Worm (Caenorhabditis elegans) whole organism, late embryonic: Measurements from ENCODE around the gene F22F1.2.

Source experiments
- C08G9.2 ChIP-seq: sonication (generic microtip); optimal IDR thresholded peaks from 2 replicates; lab custom pipeline; 2016; ENCODE audit warnings: mild to moderate bottlenecking, missing genetic modification characterization, moderate library complexity, missing compliant biosample characterization
- K02D7.2 ChIP-seq: sonication (generic microtip); optimal IDR thresholded peaks from 2 replicates; lab custom pipeline; 2017; ENCODE audit warnings: mild to moderate bottlenecking, missing genetic modification characterization, missing compliant biosample characterization
- K09A11.1 ChIP-seq: sonication (generic microtip); optimal IDR thresholded peaks from 2 replicates; lab custom pipeline; 2017; ENCODE audit warnings: antibody characterized with exemption, mild to moderate bottlenecking, missing genetic modification characterization, missing compliant biosample characterization; ENCODE audit not compliant: insufficient read depth
- T23F11.4 ChIP-seq: fragments of 200-800 bp; sonication (Bioruptor generic); optimal IDR thresholded peaks from 2 replicates; lab custom pipeline; 2018; ENCODE audit warnings: mild to moderate bottlenecking, missing genetic modification characterization, missing compliant biosample characterization
- Y22D7AL.16 ChIP-seq: sonication (generic microtip); optimal IDR thresholded peaks from 2 replicates; lab custom pipeline; 2016; ENCODE audit warnings: missing genetic modification characterization, missing compliant biosample characterization
- ahr-1 ChIP-seq: sonication (generic microtip); optimal IDR thresholded peaks from 2 replicates; lab custom pipeline; 2016; ENCODE audit warnings: missing genetic modification characterization, missing compliant biosample characterization
- ama-1 ChIP-seq: fragments of 150-350 bp; optimal IDR thresholded peaks from 2 replicates; lab custom pipeline; 2014
- ceh-14 ChIP-seq: sonication (generic microtip); optimal IDR thresholded peaks from 2 replicates; lab custom pipeline; 2016; ENCODE audit warnings: missing genotype, missing genetic modification characterization, missing compliant biosample characterization
- ceh-18 ChIP-seq: sonication (generic microtip); optimal IDR thresholded peaks from 2 replicates; lab custom pipeline; 2016; ENCODE audit warnings: missing genetic modification characterization, missing compliant biosample characterization
- ceh-19 ChIP-seq: fragments of 200-800 bp; sonication (Bioruptor generic); optimal IDR thresholded peaks from 2 replicates; lab custom pipeline; 2018; ENCODE audit warnings: mild to moderate bottlenecking, missing genetic modification characterization, missing compliant biosample characterization
- ceh-2 ChIP-seq: sonication (generic microtip); optimal IDR thresholded peaks from 2 replicates; lab custom pipeline; 2016; ENCODE audit warnings: missing genotype, missing genetic modification characterization, missing compliant biosample characterization
- ceh-22 ChIP-seq: sonication (generic microtip); optimal IDR thresholded peaks from 2 replicates; lab custom pipeline; 2017; ENCODE audit warnings: missing biosample characterization, missing genetic modification characterization
- ceh-24 ChIP-seq: sonication (generic microtip); optimal IDR thresholded peaks from 2 replicates; lab custom pipeline; 2016; ENCODE audit warnings: mild to moderate bottlenecking, missing genetic modification characterization, missing compliant biosample characterization
- ceh-31 ChIP-seq: sonication (generic microtip); optimal IDR thresholded peaks from 2 replicates; lab custom pipeline; 2016; ENCODE audit warnings: missing genetic modification characterization, missing compliant biosample characterization
- ceh-34 ChIP-seq: sonication (generic microtip); optimal IDR thresholded peaks from 2 replicates; lab custom pipeline; 2016; ENCODE audit warnings: mild to moderate bottlenecking, missing genetic modification characterization, missing compliant biosample characterization
- ceh-45 ChIP-seq: fragments of 200-800 bp; sonication (Bioruptor generic); IDR thresholded peaks from 2 replicates; pipeline ENCODE4 v1.3.6; 2022; ENCODE audit warnings: missing genetic modification reagents, missing genetic modification characterization, missing compliant biosample characterization
- ceh-6 ChIP-seq: fragments of 200-800 bp; sonication (Bioruptor generic); optimal IDR thresholded peaks from 2 replicates; lab custom pipeline; 2018; ENCODE audit warnings: mild to moderate bottlenecking, missing genetic modification characterization, missing compliant biosample characterization
- ceh-9 ChIP-seq: sonication (generic microtip); optimal IDR thresholded peaks from 2 replicates; lab custom pipeline; 2016; ENCODE audit warnings: mild to moderate bottlenecking, missing genetic modification characterization, inconsistent platforms, missing compliant biosample characterization
- che-1 ChIP-seq: sonication (generic microtip); optimal IDR thresholded peaks from 2 replicates; lab custom pipeline; 2016; ENCODE audit warnings: mild to moderate bottlenecking, missing genetic modification characterization, missing compliant biosample characterization
- dmd-4 ChIP-seq: sonication (generic microtip); optimal IDR thresholded peaks from 2 replicates; lab custom pipeline; 2016; ENCODE audit warnings: borderline replicate concordance, missing genetic modification characterization, missing compliant biosample characterization
- dve-1 ChIP-seq: sonication (generic microtip); optimal IDR thresholded peaks from 2 replicates; lab custom pipeline; 2017; ENCODE audit warnings: antibody characterized with exemption, mild to moderate bottlenecking, missing genetic modification characterization, missing compliant biosample characterization
- elt-2 ChIP-seq: sonication (generic microtip); optimal IDR thresholded peaks from 2 replicates; lab custom pipeline; 2016; ENCODE audit warnings: missing genetic modification reagents, missing genetic modification characterization, missing compliant biosample characterization
- elt-4 ChIP-seq: sonication (generic microtip); optimal IDR thresholded peaks from 2 replicates; lab custom pipeline; 2016; ENCODE audit warnings: missing genetic modification characterization, missing compliant biosample characterization
- ets-4 ChIP-seq: sonication (generic microtip); optimal IDR thresholded peaks from 2 replicates; lab custom pipeline; 2016; ENCODE audit warnings: missing genetic modification characterization, missing compliant biosample characterization
- eyg-1 ChIP-seq: sonication (generic microtip); optimal IDR thresholded peaks from 2 replicates; lab custom pipeline; 2016; ENCODE audit warnings: missing genotype, missing genetic modification characterization, missing compliant biosample characterization
- fax-1 ChIP-seq: sonication (generic microtip); optimal IDR thresholded peaks from 2 replicates; lab custom pipeline; 2016; ENCODE audit warnings: missing genotype, missing genetic modification characterization, missing compliant biosample characterization
- gmeb-2 ChIP-seq: sonication (generic microtip); optimal IDR thresholded peaks from 2 replicates; lab custom pipeline; 2016; ENCODE audit warnings: missing genetic modification characterization, inconsistent platforms, missing compliant biosample characterization
- hlh-15 ChIP-seq: sonication (generic microtip); optimal IDR thresholded peaks from 2 replicates; lab custom pipeline; 2016; ENCODE audit warnings: missing genetic modification characterization, missing compliant biosample characterization
- hlh-6 ChIP-seq: sonication (generic microtip); optimal IDR thresholded peaks from 2 replicates; lab custom pipeline; 2016; ENCODE audit warnings: missing genotype, missing genetic modification characterization, missing compliant biosample characterization
- hlh-8 ChIP-seq: sonication (generic microtip); optimal IDR thresholded peaks from 2 replicates; lab custom pipeline; 2016; ENCODE audit warnings: missing genotype, missing genetic modification characterization, missing compliant biosample characterization
- lim-6 ChIP-seq: sonication (generic microtip); optimal IDR thresholded peaks from 2 replicates; lab custom pipeline; 2016; ENCODE audit warnings: missing genetic modification characterization, missing compliant biosample characterization
- lin-11 ChIP-seq: fragments of 200-800 bp; sonication (Bioruptor generic); optimal IDR thresholded peaks from 2 replicates; lab custom pipeline; 2018; ENCODE audit warnings: mild to moderate bottlenecking, missing genetic modification characterization, missing compliant biosample characterization
- mec-3 ChIP-seq: sonication (generic microtip); optimal IDR thresholded peaks from 2 replicates; lab custom pipeline; 2016; ENCODE audit warnings: borderline replicate concordance, missing genetic modification characterization, missing compliant biosample characterization
- nhr-11 ChIP-seq: fragments of 150-350 bp; optimal IDR thresholded peaks from 2 replicates; lab custom pipeline; 2014; ENCODE audit warnings: missing biosample characterization, missing genetic modification characterization
- nhr-232 ChIP-seq: sonication (generic microtip); optimal IDR thresholded peaks from 2 replicates; lab custom pipeline; 2016; ENCODE audit warnings: missing genetic modification characterization, missing compliant biosample characterization
- odd-2 ChIP-seq: sonication (generic microtip); optimal IDR thresholded peaks from 2 replicates; lab custom pipeline; 2017; ENCODE audit warnings: antibody characterized with exemption, mild to moderate bottlenecking, missing genetic modification characterization, missing compliant biosample characterization
- pat-9 ChIP-seq: fragments of 200-800 bp; sonication (Bioruptor generic); optimal IDR thresholded peaks from 2 replicates; lab custom pipeline; 2018; ENCODE audit warnings: mild to moderate bottlenecking, missing genetic modification characterization, moderate library complexity, missing compliant biosample characterization
- pax-1 ChIP-seq: fragments of 150-350 bp; optimal IDR thresholded peaks from 2 replicates; lab custom pipeline; 2014; ENCODE audit warnings: missing biosample characterization, missing genetic modification characterization
- pha-2 ChIP-seq: sonication (generic microtip); optimal IDR thresholded peaks from 2 replicates; lab custom pipeline; 2017; ENCODE audit warnings: mild to moderate bottlenecking, missing genetic modification characterization, missing compliant biosample characterization
- pros-1 ChIP-seq: fragments of 150-350 bp; optimal IDR thresholded peaks from 2 replicates; lab custom pipeline; 2014; ENCODE audit warnings: missing biosample characterization, missing genetic modification reagents, missing genetic modification characterization
- sdc-2 ChIP-seq: sonication (generic microtip); optimal IDR thresholded peaks from 2 replicates; lab custom pipeline; 2016; ENCODE audit warnings: missing genotype, missing genetic modification characterization, missing compliant biosample characterization
- sox-2 ChIP-seq: fragments of 200-800 bp; sonication (Bioruptor generic); IDR thresholded peaks from 2 replicates; pipeline ENCODE4 v1.3.6; 2022; ENCODE audit warnings: missing genetic modification reagents, missing genetic modification characterization, missing compliant biosample characterization
- tbx-2 ChIP-seq: sonication (generic microtip); optimal IDR thresholded peaks from 2 replicates; lab custom pipeline; 2016; ENCODE audit warnings: missing genetic modification characterization, missing compliant biosample characterization
- ttx-3 ChIP-seq: sonication (generic microtip); optimal IDR thresholded peaks from 2 replicates; lab custom pipeline; 2016; ENCODE audit warnings: missing genetic modification reagents, missing genetic modification characterization, missing compliant biosample characterization
- unc-55 ChIP-seq: sonication (generic microtip); optimal IDR thresholded peaks from 2 replicates; lab custom pipeline; 2017; ENCODE audit warnings: missing biosample characterization, missing genetic modification reagents, missing genetic modification characterization
- zip-5 ChIP-seq: sonication (generic microtip); optimal IDR thresholded peaks from 2 replicates; lab custom pipeline; 2016; ENCODE audit warnings: missing genetic modification characterization, missing compliant biosample characterization
- ztf-16 ChIP-seq: sonication (generic microtip); optimal IDR thresholded peaks from 2 replicates; lab custom pipeline; 2017; ENCODE audit warnings: missing genetic modification characterization, missing compliant biosample characterization

F22F1.2 gene

DNA sequence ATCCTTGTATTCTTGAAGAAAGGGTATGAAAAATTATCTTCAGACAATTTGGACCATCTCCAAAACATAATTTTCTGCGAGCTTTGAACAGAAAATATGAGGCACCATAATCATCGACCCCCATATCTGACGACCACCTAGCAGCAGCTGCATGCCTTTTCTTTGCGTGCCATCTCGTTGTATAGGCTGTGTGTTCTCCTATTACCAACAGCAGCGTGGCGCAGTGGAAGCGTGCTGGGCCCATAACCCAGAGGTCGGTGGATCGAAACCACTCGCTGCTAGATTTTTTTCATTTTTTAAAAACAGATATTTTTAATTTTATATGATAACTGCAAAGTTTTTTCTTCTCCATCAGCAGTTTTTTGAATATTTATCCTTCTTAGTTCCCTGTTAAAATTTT is 5.4 kb upstream of the F22F1.2 start (continued):
- TF ChIP-seq K02D7.2 (tag; lab: Kevin White, UChicago) (peak; percentile 73), C08G9.2 (tag; lab: Kevin White, UChicago) (peak; percentile 55), ztf-16 (tag; lab: Kevin White, UChicago) (peak; percentile 12), hlh-6 (tag; lab: Kevin White, UChicago) (peak; percentile 81), ama-1 (lab: Kevin White, UChicago) (no peak), lim-6 (tag; lab: Kevin White, UChicago) (peak; percentile 30), zip-5 (tag; lab: Kevin White, UChicago) (no peak), elt-4 (tag; lab: Kevin White, UChicago) (no peak), odd-2 (tag; lab: Kevin White, UChicago) (peak; percentile 61), eyg-1 (peak; percentile 69), tbx-2 (tag; lab: Kevin White, UChicago) (peak; percentile 72), pha-2 (tag; lab: Kevin White, UChicago) (peak; percentile 77), ttx-3 (tag; lab: Kevin White, UChicago) (peak; percentile 86), ceh-22 (tag; lab: Kevin White, UChicago) (no peak), nhr-232 (tag; lab: Kevin White, UChicago) (peak; percentile 69), Y22D7AL.16 (tag; lab: Kevin White, UChicago) (peak; percentile 84), elt-2 (tag; lab: Kevin White, UChicago) (peak; percentile 92), che-1 (tag; lab: Kevin White, UChicago) (peak; percentile 87), unc-55 (GFP tag; lab: Kevin White, UChicago) (no peak), pat-9 (tag; lab: Kevin White, UChicago) (peak; percentile 71), K09A11.1 (tag; lab: Kevin White, UChicago) (peak; percentile 27), ets-4 (peak; percentile 21), lin-11 (peak; percentile 84), ceh-6 (GFP tag; lab: Kevin White, UChicago) (peak; percentile 70), hlh-15 (no peak), hlh-8 (peak; percentile 27), sox-2 (peak; percentile 91), gmeb-2 (peak; percentile 89), ceh-31 (tag; lab: Kevin White, UChicago) (peak; percentile 72), ceh-18 (tag; lab: Kevin White, UChicago) (no peak), dmd-4 (tag; lab: Kevin White, UChicago) (peak; percentile 80), ceh-14 (tag; lab: Kevin White, UChicago) (peak; percentile 70), mec-3 (tag; lab: Kevin White, UChicago) (no peak), pros-1 (tag; lab: Kevin White, UChicago) (no peak), fax-1 (tag; lab: Kevin White, UChicago) (peak; percentile 67), T23F11.4 (GFP tag; lab: Kevin White, UChicago) (peak; percentile 86), ceh-9 (tag; lab: Kevin White, UChicago) (peak; percentile 76), ceh-2 (tag; lab: Kevin White, UChicago) (peak; percentile 80), ceh-34 (tag; lab: Kevin White, UChicago) (peak; percentile 74), sdc-2 (tag; lab: Kevin White, UChicago) (peak; percentile 71), pax-1 (tag; lab: Kevin White, UChicago) (no peak), ahr-1 (peak; percentile 7), dve-1 (tag; lab: Kevin White, UChicago) (no peak), ceh-45 (GFP tag; lab: Robert Waterston, UW) (peak; percentile 86), ceh-19 (GFP tag; lab: Kevin White, UChicago) (peak; percentile 88), nhr-11 (tag; lab: Kevin White, UChicago) (no peak), ceh-24 (peak; percentile 75)
